Fruit fly (Drosophila melanogaster): Measurements from ENCODE around the gene Plc21C.

The Plc21C gene

DNA sequence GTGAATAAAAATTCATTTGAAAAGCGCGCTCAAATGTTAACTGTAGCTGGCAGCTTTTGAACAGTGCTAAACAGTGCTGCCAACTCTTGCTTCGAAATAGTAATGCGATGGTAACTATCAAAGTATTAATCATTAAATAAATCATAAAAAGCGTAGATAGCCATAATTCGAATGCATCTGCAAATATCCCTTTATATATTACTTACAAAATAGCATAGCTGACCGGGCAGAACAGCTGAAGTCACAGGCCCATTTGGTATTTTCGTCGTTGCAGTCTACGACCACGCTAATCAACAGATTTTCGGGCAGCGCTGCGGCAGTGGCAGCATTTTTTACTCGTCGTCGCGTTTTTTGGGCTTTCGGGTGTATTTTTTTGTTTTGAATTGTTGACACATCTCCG lies at the start of gene Plc21C:
Gene Plc21C (plus strand): TSS at position 290 of the 400 bp plus-strand sequence.
- TF ChIP-seq Myc (optimal IDR thresholded peaks at IDR 0.05) (no peak), Sin3A (optimal IDR thresholded peaks at IDR 0.05) (no peak), psq (optimal IDR thresholded peaks at IDR 0.05) (no peak), insv (optimal IDR thresholded peaks at IDR 0.05) (no peak), h (optimal IDR thresholded peaks at IDR 0.05) (no peak), ttk (optimal IDR thresholded peaks at IDR 0.05) (no peak)

DNA sequence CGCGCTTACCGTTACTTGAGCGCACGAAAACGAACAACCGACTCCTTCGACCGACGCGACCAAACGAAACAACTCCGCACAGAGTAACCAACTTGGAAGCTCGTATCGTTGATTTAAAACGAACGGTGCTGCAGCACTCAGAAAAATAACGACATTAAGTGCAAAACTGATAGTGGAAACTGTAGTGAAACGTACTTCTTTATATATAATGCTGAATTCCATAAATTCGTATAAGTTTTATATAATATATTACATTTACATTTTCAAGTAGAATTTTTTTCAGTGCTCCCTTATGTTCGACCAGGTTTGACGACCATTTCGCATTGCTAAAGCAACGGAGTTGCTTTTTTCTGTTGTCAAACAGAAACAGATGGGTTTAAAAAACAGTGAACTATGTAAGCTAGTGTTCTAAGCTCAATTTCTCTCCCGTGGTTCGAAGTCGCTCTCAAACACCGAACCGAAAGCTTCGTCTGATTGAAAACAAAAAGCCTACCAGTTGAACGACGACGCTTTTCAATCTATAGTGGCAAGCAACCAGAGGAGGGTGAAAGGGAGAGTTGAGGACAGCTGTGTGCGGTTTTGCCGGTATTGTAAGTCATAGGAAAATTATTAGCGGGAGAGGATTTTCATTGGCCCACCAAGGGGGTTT lies 38.2 kb upstream of the Plc21C start, which contains the start of gene CG17075:
Gene CG17075 (minus strand): TSS at position 65 of the 649 bp plus-strand sequence.
- TF ChIP-seq Sin3A (optimal IDR thresholded peaks at IDR 0.05), result no peak
- TF ChIP-seq psq (optimal IDR thresholded peaks at IDR 0.05), result no peak
- TF ChIP-seq Myc (optimal IDR thresholded peaks at IDR 0.05), result no peak
- no peak for TF ChIP-seq insv (optimal IDR thresholded peaks at IDR 0.05)
- TF ChIP-seq ttk (optimal IDR thresholded peaks at IDR 0.05), result no peak
- TF ChIP-seq h (optimal IDR thresholded peaks at IDR 0.05), result no peak

DNA sequence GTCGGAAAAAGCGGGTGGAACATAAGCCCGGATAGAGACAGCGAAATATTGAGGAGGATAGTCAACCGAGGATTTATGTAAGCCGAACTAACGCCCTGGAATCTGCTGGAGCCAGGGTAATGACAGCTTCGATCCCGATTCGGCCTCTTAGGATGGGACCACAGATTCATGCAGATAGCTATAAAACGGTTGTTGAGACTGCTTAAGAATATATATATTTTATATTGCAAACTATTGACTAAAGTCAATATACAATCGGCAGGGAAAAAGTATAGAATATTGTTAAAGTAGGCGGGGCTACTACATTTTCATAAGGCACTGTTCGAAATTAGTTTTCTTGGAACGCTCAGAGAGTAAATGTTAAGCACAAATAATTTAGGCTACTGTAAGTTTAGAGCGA lies 36.9 kb upstream of the Plc21C start, which contains the start of gene CG3345:
Gene CG3345 (plus strand): TSS at position 301 of the 400 bp plus-strand sequence.
- TF ChIP-seq ttk (optimal IDR thresholded peaks at IDR 0.05) (no peak), Sin3A (optimal IDR thresholded peaks at IDR 0.05) (no peak)

DNA sequence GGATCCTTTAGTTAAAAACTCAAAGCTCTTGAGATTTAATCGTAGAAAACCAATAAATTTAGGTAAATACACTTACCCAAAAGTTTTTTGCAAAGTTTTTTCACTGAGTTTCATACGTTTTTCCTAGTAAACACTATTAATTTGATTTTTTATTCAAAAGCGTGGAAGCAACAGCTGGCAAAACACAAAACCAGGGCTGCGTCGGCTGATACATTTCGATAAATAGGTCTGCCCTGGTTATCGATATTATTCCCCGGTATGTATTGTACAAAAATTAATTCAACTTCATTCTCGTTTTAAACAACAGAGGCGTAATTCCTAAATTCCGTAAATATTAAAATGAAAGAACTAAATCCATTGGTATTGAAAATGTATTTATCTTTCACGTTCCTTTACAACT lies 34.2 kb upstream of the Plc21C start, which contains the start of gene Dus1:
Gene Dus1 (minus strand): TSS at position 192 of the 400 bp plus-strand sequence.
- TF ChIP-seq Myc (optimal IDR thresholded peaks at IDR 0.05) (no peak), psq (optimal IDR thresholded peaks at IDR 0.05) (no peak), h (optimal IDR thresholded peaks at IDR 0.05) (no peak)

DNA sequence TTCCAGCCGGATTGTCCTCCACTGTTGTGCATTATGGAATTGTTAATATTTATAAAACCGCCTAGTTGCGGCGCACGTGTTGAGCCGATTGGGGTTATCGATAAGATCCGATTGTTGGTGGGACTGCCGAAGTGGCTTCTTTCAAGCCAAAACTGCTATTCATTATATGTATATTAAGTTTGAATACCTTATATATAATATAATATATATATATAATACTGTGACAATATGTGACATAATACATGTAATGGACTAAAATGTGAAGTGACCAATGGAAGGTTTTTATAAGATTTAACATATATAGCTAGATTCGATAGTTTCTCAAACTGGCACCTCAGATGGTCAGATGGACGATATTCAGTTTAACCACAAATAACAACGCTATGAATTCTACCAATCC lies 32.1 kb upstream of the Plc21C start, which contains the start of the genes mbm and CG11555:
Gene mbm (minus strand): TSS at position 113 of the 400 bp plus-strand sequence.
Gene CG11555 (plus strand): TSS at position 234 of the 400 bp plus-strand sequence.
- TF ChIP-seq ttk (optimal IDR thresholded peaks at IDR 0.05) (no peak), h (optimal IDR thresholded peaks at IDR 0.05) (no peak), Sin3A (optimal IDR thresholded peaks at IDR 0.05) (no peak), insv (optimal IDR thresholded peaks at IDR 0.05) (no peak), psq (optimal IDR thresholded peaks at IDR 0.05) (no peak), Myc (optimal IDR thresholded peaks at IDR 0.05) (no peak)

DNA sequence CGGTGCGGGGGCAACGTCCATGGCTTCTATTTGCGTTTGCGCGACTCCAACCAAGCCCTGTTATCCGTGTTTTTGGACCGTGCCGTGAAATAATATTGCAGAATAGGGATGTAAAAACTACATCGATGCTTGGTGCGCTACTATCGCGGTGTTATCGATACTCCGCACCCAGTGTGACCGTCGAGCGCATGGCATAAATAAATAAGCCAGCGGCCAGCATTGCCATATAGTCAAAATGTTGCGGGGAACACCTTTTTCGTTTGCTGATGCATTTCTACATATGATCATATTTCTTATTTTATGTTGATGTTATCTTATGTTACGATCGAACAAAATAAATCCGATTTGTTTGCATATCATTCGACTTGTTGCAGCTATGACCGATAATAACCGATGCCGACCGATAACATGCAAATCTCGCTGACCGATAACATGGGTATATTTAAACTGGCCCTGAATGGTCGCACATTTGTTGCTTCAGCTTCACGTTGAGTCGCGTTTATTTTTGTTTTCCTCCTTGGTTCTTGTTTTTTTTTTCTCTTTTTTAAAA lies 28.5 kb upstream of the Plc21C start, which contains the start of gene smo:
Gene smo (plus strand): TSS at position 461 of the 550 bp plus-strand sequence.
- no peak for TF ChIP-seq Sin3A (optimal IDR thresholded peaks at IDR 0.05)
- no peak for TF ChIP-seq psq (optimal IDR thresholded peaks at IDR 0.05)
- no peak for TF ChIP-seq Myc (optimal IDR thresholded peaks at IDR 0.05)
- no peak for TF ChIP-seq h (optimal IDR thresholded peaks at IDR 0.05)
- TF ChIP-seq ttk (optimal IDR thresholded peaks at IDR 0.05), result no peak
- TF ChIP-seq insv (optimal IDR thresholded peaks at IDR 0.05), result no peak

DNA sequence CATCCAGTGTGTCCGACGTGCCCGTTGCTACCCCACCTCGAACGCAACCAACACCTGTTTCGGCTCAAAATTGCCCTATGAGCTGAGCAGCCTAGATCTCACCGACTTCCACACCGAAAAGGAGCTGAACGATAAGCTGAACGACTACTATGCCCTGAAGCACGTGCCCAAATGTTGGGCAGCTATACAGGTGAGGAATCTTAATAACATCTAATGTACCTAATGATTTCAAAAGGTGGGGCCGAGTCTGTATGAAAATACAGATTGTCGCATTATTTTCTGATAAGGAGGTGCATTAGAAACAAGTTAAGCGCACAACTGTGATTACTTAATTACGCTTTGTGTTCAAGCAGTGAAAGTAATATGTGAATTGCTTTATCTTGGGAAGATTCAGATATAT lies 27.6 kb upstream of the Plc21C start, which contains the start of gene CG17078:
Gene CG17078 (minus strand): TSS at position 101 of the 400 bp plus-strand sequence.
- TF ChIP-seq ttk (optimal IDR thresholded peaks at IDR 0.05), result no peak
- no peak for TF ChIP-seq h (optimal IDR thresholded peaks at IDR 0.05)
- TF ChIP-seq Sin3A (optimal IDR thresholded peaks at IDR 0.05), result no peak
- TF ChIP-seq Myc (optimal IDR thresholded peaks at IDR 0.05), result no peak

DNA sequence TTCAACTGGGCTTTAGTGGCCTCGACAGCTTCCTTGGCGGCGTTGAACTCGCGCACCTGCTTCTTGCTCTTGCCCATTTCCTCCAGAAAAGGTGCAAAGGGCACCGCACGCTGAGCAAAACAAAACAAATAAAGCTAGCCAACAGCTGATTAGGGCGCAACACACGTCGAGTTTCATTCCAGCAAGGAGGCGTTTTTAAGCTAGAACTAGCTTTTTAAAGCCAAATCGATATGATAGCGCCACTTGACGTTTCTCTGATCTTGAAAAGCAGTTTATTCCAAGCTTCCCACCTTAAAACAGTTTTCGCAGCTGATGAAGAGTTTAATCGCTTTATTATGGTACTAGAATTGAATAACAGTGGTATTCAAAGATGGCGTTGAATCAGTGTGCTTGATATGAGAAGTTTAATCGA lies 22.7 kb upstream of the Plc21C start, which contains the start of gene CG11601:
Gene CG11601 (minus strand): TSS at position 199 of the 412 bp plus-strand sequence.
- TF ChIP-seq psq (optimal IDR thresholded peaks at IDR 0.05) (no peak), ttk (optimal IDR thresholded peaks at IDR 0.05) (no peak), insv (optimal IDR thresholded peaks at IDR 0.05) (no peak)

DNA sequence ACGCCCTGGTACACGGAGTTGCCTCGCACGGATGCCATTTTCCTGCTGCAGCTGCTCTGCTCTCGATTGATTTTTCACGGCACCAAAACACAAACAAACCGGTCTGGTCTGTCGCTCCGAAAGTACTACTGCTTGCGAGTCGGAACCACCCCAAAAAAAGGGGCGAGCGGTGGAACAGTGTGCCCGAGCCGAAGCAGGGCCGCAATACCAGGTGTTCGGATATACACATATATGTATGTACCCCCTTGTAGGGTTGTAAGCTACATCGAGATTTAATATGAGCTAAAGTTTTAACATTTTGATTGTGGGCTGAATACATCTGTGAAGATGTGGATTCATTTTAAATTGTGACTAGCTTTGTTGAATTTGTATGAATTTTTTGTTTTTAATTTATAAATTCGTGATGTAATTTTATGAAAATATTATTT lies 20.1 kb upstream of the Plc21C start:
- TF ChIP-seq h (optimal IDR thresholded peaks at IDR 0.05), result no peak
- no peak for TF ChIP-seq psq (optimal IDR thresholded peaks at IDR 0.05)
- no peak for TF ChIP-seq insv (optimal IDR thresholded peaks at IDR 0.05)
- TF ChIP-seq ttk (optimal IDR thresholded peaks at IDR 0.05), result no peak
- TF ChIP-seq Sin3A (optimal IDR thresholded peaks at IDR 0.05), result no peak
- TF ChIP-seq Myc (optimal IDR thresholded peaks at IDR 0.05), result no peak

DNA sequence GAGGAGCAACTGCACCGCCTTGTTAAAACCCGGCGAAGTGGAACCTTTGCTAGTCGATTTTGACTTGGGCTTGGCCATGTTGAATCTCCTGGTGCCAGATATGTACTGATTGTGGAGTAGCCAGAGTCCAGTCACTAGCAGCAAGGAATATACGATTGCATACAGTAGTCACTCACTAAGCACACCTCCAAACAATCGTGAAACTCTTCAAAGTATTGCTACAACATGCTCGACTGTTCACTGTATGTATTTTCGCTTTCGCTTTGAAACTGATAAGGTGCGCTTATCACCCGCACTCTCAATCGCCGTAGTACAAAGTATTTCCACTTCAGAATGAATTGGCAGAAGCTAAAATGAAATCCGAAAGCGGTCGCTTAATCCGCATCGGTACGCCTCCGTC lies 19.3 kb upstream of the Plc21C start:
- TF ChIP-seq Myc (optimal IDR thresholded peaks at IDR 0.05) (no peak), ttk (optimal IDR thresholded peaks at IDR 0.05) (no peak), Sin3A (optimal IDR thresholded peaks at IDR 0.05) (no peak), psq (optimal IDR thresholded peaks at IDR 0.05) (no peak), insv (optimal IDR thresholded peaks at IDR 0.05) (no peak), h (optimal IDR thresholded peaks at IDR 0.05) (no peak)

DNA sequence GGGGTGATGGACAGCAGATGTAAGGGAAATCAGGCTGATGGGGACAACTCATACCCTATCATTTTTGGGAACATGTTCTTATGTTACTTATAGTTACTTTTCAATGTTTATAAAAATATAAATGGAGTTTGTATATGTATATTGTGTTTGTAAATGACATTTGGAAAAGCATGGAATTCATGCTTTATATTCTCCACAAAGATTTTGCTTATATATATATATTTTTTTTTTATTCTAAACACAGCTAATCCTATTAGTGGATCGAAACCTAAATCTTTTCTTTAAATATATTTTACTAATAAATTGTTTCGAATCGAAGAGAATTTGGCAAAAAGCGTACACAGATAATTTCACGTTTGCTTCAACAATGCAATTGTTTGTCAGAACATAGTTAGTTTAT lies 16.7 kb upstream of the Plc21C start, which contains the start of gene Amnionless:
Gene Amnionless (minus strand): TSS at position 101 of the 400 bp plus-strand sequence.
- TF ChIP-seq ttk (optimal IDR thresholded peaks at IDR 0.05) (no peak), h (optimal IDR thresholded peaks at IDR 0.05) (no peak), insv (optimal IDR thresholded peaks at IDR 0.05) (no peak), Myc (optimal IDR thresholded peaks at IDR 0.05) (no peak), psq (optimal IDR thresholded peaks at IDR 0.05) (no peak), Sin3A (optimal IDR thresholded peaks at IDR 0.05) (no peak)

DNA sequence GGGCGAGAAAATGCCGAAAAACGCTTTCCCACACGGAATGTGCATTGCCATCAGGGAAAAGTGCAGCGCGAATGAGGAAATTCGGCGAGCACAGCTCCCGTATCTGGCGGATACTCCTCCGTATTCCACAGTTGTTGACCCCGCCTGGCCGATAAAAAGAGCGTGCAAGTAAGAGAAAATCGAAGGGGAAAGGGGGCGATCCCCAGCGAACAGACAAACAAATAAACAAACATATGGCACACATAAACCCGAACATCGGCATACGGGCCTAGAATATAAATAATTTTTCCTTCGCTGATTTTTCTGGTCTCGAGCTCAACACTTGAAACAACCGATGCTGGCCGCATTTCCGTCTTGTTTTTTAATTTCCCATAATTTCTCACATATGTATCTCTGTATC lies 15.4 kb upstream of the Plc21C start:
- TF ChIP-seq Myc (optimal IDR thresholded peaks at IDR 0.05), result no peak

DNA sequence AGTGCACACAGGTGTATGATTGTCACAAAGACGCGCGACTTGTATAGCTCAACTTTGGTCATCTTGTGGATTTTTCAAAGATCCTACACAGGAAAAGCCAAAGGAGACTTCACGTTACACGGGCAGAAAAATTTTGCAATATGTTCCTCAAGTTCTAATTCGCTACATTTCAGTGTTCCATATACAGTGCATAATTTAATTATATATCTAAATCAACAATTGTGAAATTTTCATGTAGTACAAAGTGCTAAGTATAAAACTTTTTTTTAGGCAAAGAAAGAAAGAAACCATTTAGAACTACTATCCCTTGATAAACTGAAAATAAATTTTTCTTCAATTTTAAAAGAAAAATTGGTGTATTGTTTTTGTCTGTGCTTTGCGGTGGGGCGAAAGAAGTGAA lies 14.8 kb upstream of the Plc21C start:
- no peak for TF ChIP-seq h (optimal IDR thresholded peaks at IDR 0.05)
- TF ChIP-seq Sin3A (optimal IDR thresholded peaks at IDR 0.05), result no peak
- TF ChIP-seq ttk (optimal IDR thresholded peaks at IDR 0.05), result no peak
